Fruit fly (Drosophila melanogaster): ENCODE measurements around the gene drd.

Gene drd

DNA sequence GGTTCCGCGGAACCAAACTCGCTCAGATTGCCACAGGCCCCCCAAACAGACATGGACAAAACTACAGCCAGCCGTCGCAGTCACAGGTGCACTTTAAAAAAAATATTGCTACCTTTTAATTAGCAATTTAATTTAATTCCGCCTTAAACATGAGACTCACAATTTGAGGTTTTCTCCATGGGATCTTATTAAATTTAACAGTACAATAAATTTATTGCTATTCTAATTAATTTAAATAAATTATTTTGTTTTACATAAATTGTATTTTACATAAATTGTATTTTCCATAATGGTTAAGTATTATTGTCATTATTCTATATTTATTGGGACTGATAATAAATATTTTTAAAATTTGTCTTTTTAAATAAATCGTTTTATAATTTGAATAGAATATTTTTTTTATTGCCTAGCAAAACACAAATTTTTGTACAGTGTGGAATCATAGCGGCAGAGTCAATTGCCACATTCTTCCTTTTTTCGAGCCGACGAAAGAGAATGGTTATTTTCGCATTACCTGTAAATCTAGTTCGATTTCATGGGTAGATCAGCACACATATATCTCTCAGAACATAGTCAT is 2.0 kb upstream of the drd start (continued):
- TF ChIP-seq CG14965 (GFP tag; optimal IDR thresholded peaks at IDR 0.05; ENCODE audit: borderline replicate concordance) (no peak), sc (optimal IDR thresholded peaks at IDR 0.05) (no peak), sc (GFP tag; optimal IDR thresholded peaks at IDR 0.05) (no peak), odd (GFP tag; optimal IDR thresholded peaks at IDR 0.05) (no peak), CG2129 (GFP tag; IDR thresholded peaks at IDR 0.05; ENCODE audit: partially characterized antibody) (no peak), CG10959 (GFP tag; IDR thresholded peaks at IDR 0.05) (no peak), Nf-YC (tag; optimal IDR thresholded peaks at IDR 0.05) (no peak), Atf6 (GFP tag; IDR thresholded peaks at IDR 0.05) (no peak), CG7271 (tag; optimal IDR thresholded peaks at IDR 0.05) (no peak), CoRest (tag; optimal IDR thresholded peaks at IDR 0.05) (peak; percentile 9), CG11696 (GFP tag; IDR thresholded peaks at IDR 0.05) (no peak), zen (tag; optimal IDR thresholded peaks at IDR 0.05) (no peak), CG8944 (GFP tag; optimal IDR thresholded peaks at IDR 0.05) (no peak), Doc2 (GFP tag; IDR thresholded peaks at IDR 0.05) (no peak), D (optimal IDR thresholded peaks at IDR 0.05) (no peak), D (GFP tag; optimal IDR thresholded peaks at IDR 0.05) (no peak), CG14710 (tag; optimal IDR thresholded peaks at IDR 0.05) (no peak), CG7839 (tag; optimal IDR thresholded peaks at IDR 0.05) (peak; percentile 6), CG18599 (GFP tag; optimal IDR thresholded peaks at IDR 0.05) (no peak), Myb (GFP tag; optimal IDR thresholded peaks at IDR 0.05) (no peak), CG12071 (GFP tag; optimal IDR thresholded peaks at IDR 0.05) (no peak), Blimp-1 (GFP tag; optimal IDR thresholded peaks at IDR 0.05) (peak; percentile 8), slou (GFP tag; optimal IDR thresholded peaks at IDR 0.05) (no peak), CG1233 (GFP tag; optimal IDR thresholded peaks at IDR 0.05) (no peak), CG6272 (GFP tag; IDR thresholded peaks at IDR 0.05) (no peak), CG15011 (GFP tag; optimal IDR thresholded peaks at IDR 0.05) (no peak), CG12391 (tag; optimal IDR thresholded peaks at IDR 0.05) (peak; percentile 15), CG9932 (GFP tag; IDR thresholded peaks at IDR 0.05) (no peak), CG13424 (tag; optimal IDR thresholded peaks at IDR 0.05) (peak; percentile 2), nmo (GFP tag; optimal IDR thresholded peaks at IDR 0.05) (peak; percentile 39), Hr51 (GFP tag; optimal IDR thresholded peaks at IDR 0.05) (peak in 1 of 2 experiments; percentile 64), Tbp (GFP tag; optimal IDR thresholded peaks at IDR 0.05) (no peak), z (GFP tag; IDR thresholded peaks at IDR 0.05) (no peak), lola (GFP tag; optimal IDR thresholded peaks at IDR 0.05) (peak in 1 of 3 experiments; percentile 3), chm (GFP tag; IDR thresholded peaks at IDR 0.05) (no peak), CG4854 (GFP tag; optimal IDR thresholded peaks at IDR 0.05) (no peak), crc (GFP tag; optimal IDR thresholded peaks at IDR 0.05) (no peak), CG30403 (GFP tag; optimal IDR thresholded peaks at IDR 0.05) (peak; percentile 14), CHES-1-like (GFP tag; optimal IDR thresholded peaks at IDR 0.05) (no peak), CG2678 (tag; optimal IDR thresholded peaks at IDR 0.05) (peak; percentile 39), eyg (GFP tag; optimal IDR thresholded peaks at IDR 0.05) (no peak), crp (GFP tag; optimal IDR thresholded peaks at IDR 0.05) (no peak), CG1602 (GFP tag; optimal IDR thresholded peaks at IDR 0.05) (no peak), CG31441 (GFP tag; IDR thresholded peaks at IDR 0.05) (peak; percentile 27; the same call in 1 of the 2 replicates), corto (GFP tag; optimal IDR thresholded peaks at IDR 0.05) (no peak), hbn (GFP tag; IDR thresholded peaks at IDR 0.05; ENCODE audit: partially characterized antibody) (no peak), CG18262 (tag; optimal IDR thresholded peaks at IDR 0.05) (peak; percentile 38), Eip74EF (GFP tag; optimal IDR thresholded peaks at IDR 0.05) (no peak), Sry-δ (GFP tag; optimal IDR thresholded peaks at IDR 0.05) (no peak), gem (tag; optimal IDR thresholded peaks at IDR 0.05) (peak; percentile 51)
